Worm (Caenorhabditis elegans) whole organism, early embryonic: ENCODE measurements around the gene aff-1.

Source experiments
- B0310.2 ChIP-seq: sonication (generic microtip); optimal IDR thresholded peaks from 2 replicates; lab custom pipeline; 2016; ENCODE audit warnings: mild to moderate bottlenecking, missing genetic modification characterization, missing compliant biosample characterization
- F13C5.2 ChIP-seq: sonication (generic microtip); optimal IDR thresholded peaks from 2 replicates; lab custom pipeline; 2017; ENCODE audit warnings: mild to moderate bottlenecking, missing genetic modification characterization, inconsistent platforms, missing compliant biosample characterization
- aly-1 ChIP-seq: sonication (generic microtip); optimal IDR thresholded peaks from 2 replicates; lab custom pipeline; 2016; ENCODE audit warnings: missing genetic modification characterization, missing compliant biosample characterization
- ama-1 ChIP-seq: fragments of 150-350 bp; optimal IDR thresholded peaks from 2 replicates; lab custom pipeline; 2014
- ceh-13 ChIP-seq: fragments of 200-800 bp; sonication (Bioruptor generic); optimal IDR thresholded peaks from 2 replicates; lab custom pipeline; 2018; ENCODE audit warnings: mild to moderate bottlenecking, missing genetic modification characterization, missing compliant biosample characterization
- ceh-36 ChIP-seq: sonication (generic microtip); optimal IDR thresholded peaks from 2 replicates; lab custom pipeline; 2016; ENCODE audit warnings: missing genetic modification characterization, inconsistent platforms, missing compliant biosample characterization
- ets-7 ChIP-seq: sonication (generic microtip); optimal IDR thresholded peaks from 2 replicates; lab custom pipeline; 2016; ENCODE audit warnings: missing genotype, missing genetic modification characterization, missing compliant biosample characterization
- flt-1 ChIP-seq: fragments of 200-800 bp; sonication (Bioruptor generic); IDR thresholded peaks from 2 replicates; pipeline ENCODE4 v1.3.6; 2022; ENCODE audit warnings: missing genetic modification characterization, missing compliant biosample characterization
- hmbx-1 ChIP-seq: sonication (generic microtip); optimal IDR thresholded peaks from 2 replicates; lab custom pipeline; 2016; ENCODE audit warnings: mild to moderate bottlenecking, missing genetic modification characterization, missing compliant biosample characterization
- hmg-4 ChIP-seq: fragments of 200-800 bp; sonication (Bioruptor generic); optimal IDR thresholded peaks from 2 replicates; lab custom pipeline; 2018; ENCODE audit warnings: mild to moderate bottlenecking, missing genetic modification characterization, missing compliant biosample characterization
- hnd-1 ChIP-seq: sonication (generic microtip); optimal IDR thresholded peaks from 2 replicates; lab custom pipeline; 2016; ENCODE audit warnings: missing genetic modification characterization, missing compliant biosample characterization
- pes-1 ChIP-seq: fragments of 200-800 bp; sonication (Bioruptor generic); IDR thresholded peaks from 2 replicates; pipeline ENCODE4 v1.3.6; 2022; ENCODE audit warnings: missing genetic modification reagents, missing genetic modification characterization, missing compliant biosample characterization
- scrt-1 ChIP-seq: fragments of 200-800 bp; sonication (Bioruptor generic); IDR thresholded peaks from 2 replicates; pipeline ENCODE4 v1.3.6; 2022; ENCODE audit warnings: missing genetic modification characterization, missing compliant biosample characterization
- sea-1 ChIP-seq: fragments of 200-800 bp; sonication (Bioruptor generic); conservative IDR thresholded peaks from 2 replicates; pipeline ENCODE4 v1.3.6; 2022; ENCODE audit warnings: missing genetic modification characterization, missing compliant biosample characterization
- tbx-11 ChIP-seq: fragments of 200-800 bp; sonication (Bioruptor generic); IDR thresholded peaks from 2 replicates; pipeline ENCODE4 v1.3.6; 2022; ENCODE audit warnings: missing genetic modification characterization, missing compliant biosample characterization
- tbx-37 ChIP-seq: fragments of 200-800 bp; sonication (Bioruptor generic); conservative IDR thresholded peaks from 2 replicates; pipeline ENCODE4 v1.3.6; 2022; ENCODE audit warnings: missing genetic modification reagents, missing genetic modification characterization, missing compliant biosample characterization
- tra-4 ChIP-seq: sonication (generic microtip); optimal IDR thresholded peaks from 2 replicates; lab custom pipeline; 2017; ENCODE audit warnings: missing genetic modification characterization, missing compliant biosample characterization

The aff-1 gene

ce11 chrII:6880067-6880466 lies 16.5 kb upstream of the aff-1 start, which contains the start of gene C44B7.7:
TSS of gene C44B7.7 (minus strand) at chrII:6880167.
- TF ChIP-seq pes-1 (GFP tag; lab: Robert Waterston, UW), result no peak
- TF ChIP-seq ceh-13 (GFP tag; lab: Kevin White, UChicago), result no peak
- TF ChIP-seq tbx-11 (GFP tag; lab: Robert Waterston, UW), result no peak
- TF ChIP-seq ets-7 (tag; lab: Kevin White, UChicago), result no peak
- no peak for TF ChIP-seq ama-1 (lab: Kevin White, UChicago)
- no peak for TF ChIP-seq hnd-1
- no peak for TF ChIP-seq tra-4 (tag; lab: Kevin White, UChicago)
- TF ChIP-seq F13C5.2, result no peak
- no peak for TF ChIP-seq scrt-1 (GFP tag; lab: Robert Waterston, UW)
- no peak for TF ChIP-seq B0310.2 (tag; lab: Kevin White, UChicago)
- TF ChIP-seq ceh-36 (tag; lab: Kevin White, UChicago), result no peak
- no peak for TF ChIP-seq tbx-37 (GFP tag; lab: Robert Waterston, UW)
- TF ChIP-seq hmbx-1 (tag; lab: Kevin White, UChicago), result no peak
- no peak for TF ChIP-seq aly-1 (tag; lab: Kevin White, UChicago)
- no peak for TF ChIP-seq flt-1 (GFP tag; lab: Robert Waterston, UW)
- no peak for TF ChIP-seq hmg-4 (GFP tag; lab: Kevin White, UChicago)
- no peak for TF ChIP-seq sea-1

- no peak for TF ChIP-seq hnd-1
- no peak for TF ChIP-seq aly-1 (tag; lab: Kevin White, UChicago)
- TF ChIP-seq sea-1, result no peak
- TF ChIP-seq hmg-4 (GFP tag; lab: Kevin White, UChicago), result no peak
- TF ChIP-seq ets-7 (tag; lab: Kevin White, UChicago), result no peak
- TF ChIP-seq ama-1 (lab: Kevin White, UChicago), result no peak
- no peak for TF ChIP-seq flt-1 (GFP tag; lab: Robert Waterston, UW)
- no peak for TF ChIP-seq tbx-11 (GFP tag; lab: Robert Waterston, UW)
- TF ChIP-seq scrt-1 (GFP tag; lab: Robert Waterston, UW), result no peak
- no peak for TF ChIP-seq B0310.2 (tag; lab: Kevin White, UChicago)
These were observed 14.3 kb upstream of the aff-1 start for ce11 chrII:6877881-6878280.

- TF ChIP-seq hmg-4 (GFP tag; lab: Kevin White, UChicago), result no peak
- TF ChIP-seq tbx-11 (GFP tag; lab: Robert Waterston, UW), result no peak
- no peak for TF ChIP-seq flt-1 (GFP tag; lab: Robert Waterston, UW)
- no peak for TF ChIP-seq B0310.2 (tag; lab: Kevin White, UChicago)
- TF ChIP-seq F13C5.2, result no peak
- no peak for TF ChIP-seq ets-7 (tag; lab: Kevin White, UChicago)
- TF ChIP-seq ama-1 (lab: Kevin White, UChicago), result no peak
These were observed 13.4 kb upstream of the aff-1 start, which contains the start of gene slc-36.5 for ce11 chrII:6876957-6877356. TSS of gene slc-36.5 (minus strand) at chrII:6877057.

ce11 chrII:6872493-6872892 lies 8.9 kb upstream of the aff-1 start, which contains the start of gene C44B7.5:
TSS of gene C44B7.5 (minus strand) at chrII:6872593.
- TF ChIP-seq ceh-36 (tag; lab: Kevin White, UChicago) (no peak), sea-1 (no peak), ets-7 (tag; lab: Kevin White, UChicago) (no peak), F13C5.2 (no peak), B0310.2 (tag; lab: Kevin White, UChicago) (no peak), ceh-13 (GFP tag; lab: Kevin White, UChicago) (no peak), flt-1 (GFP tag; lab: Robert Waterston, UW) (no peak), pes-1 (GFP tag; lab: Robert Waterston, UW) (no peak), hmg-4 (GFP tag; lab: Kevin White, UChicago) (no peak), hnd-1 (no peak), aly-1 (tag; lab: Kevin White, UChicago) (no peak), tra-4 (tag; lab: Kevin White, UChicago) (no peak), ama-1 (lab: Kevin White, UChicago) (no peak), scrt-1 (GFP tag; lab: Robert Waterston, UW) (no peak), tbx-11 (GFP tag; lab: Robert Waterston, UW) (no peak), tbx-37 (GFP tag; lab: Robert Waterston, UW) (no peak)

- TF ChIP-seq B0310.2 (tag; lab: Kevin White, UChicago), result no peak
- TF ChIP-seq pes-1 (GFP tag; lab: Robert Waterston, UW), result no peak
- no peak for TF ChIP-seq tbx-11 (GFP tag; lab: Robert Waterston, UW)
- no peak for TF ChIP-seq F13C5.2
- no peak for TF ChIP-seq flt-1 (GFP tag; lab: Robert Waterston, UW)
- no peak for TF ChIP-seq tbx-37 (GFP tag; lab: Robert Waterston, UW)
- TF ChIP-seq ets-7 (tag; lab: Kevin White, UChicago), result no peak
- TF ChIP-seq tra-4 (tag; lab: Kevin White, UChicago), result no peak
- TF ChIP-seq ceh-36 (tag; lab: Kevin White, UChicago), result no peak
- TF ChIP-seq scrt-1 (GFP tag; lab: Robert Waterston, UW), result no peak
- no peak for TF ChIP-seq ama-1 (lab: Kevin White, UChicago)
- no peak for TF ChIP-seq hmg-4 (GFP tag; lab: Kevin White, UChicago)
- TF ChIP-seq ceh-13 (GFP tag; lab: Kevin White, UChicago), result no peak
- no peak for TF ChIP-seq sea-1
- no peak for TF ChIP-seq aly-1 (tag; lab: Kevin White, UChicago)
These were observed 7.3 kb upstream of the aff-1 start, which contains the start of gene clhm-1 for ce11 chrII:6870803-6871202. TSS of gene clhm-1 (minus strand) at chrII:6871009.

- TF ChIP-seq hmg-4 (GFP tag; lab: Kevin White, UChicago) (no peak), B0310.2 (tag; lab: Kevin White, UChicago) (no peak), hnd-1 (no peak), tbx-11 (GFP tag; lab: Robert Waterston, UW) (no peak), tbx-37 (GFP tag; lab: Robert Waterston, UW) (no peak), scrt-1 (GFP tag; lab: Robert Waterston, UW) (no peak), ceh-13 (GFP tag; lab: Kevin White, UChicago) (no peak), ceh-36 (tag; lab: Kevin White, UChicago) (no peak), aly-1 (tag; lab: Kevin White, UChicago) (no peak), hmbx-1 (tag; lab: Kevin White, UChicago) (no peak)
These were observed 3.5 kb downstream of the aff-1 start for ce11 chrII:6860043-6860442.

ce11 chrII:6858835-6859234 lies 4.7 kb downstream of the aff-1 start:
- TF ChIP-seq sea-1, result no peak
- 0 out of 2 replicates have a peak, but pooled peaks have one; percentile 59 for TF ChIP-seq scrt-1 (GFP tag; lab: Robert Waterston, UW)
- no peak for TF ChIP-seq flt-1 (GFP tag; lab: Robert Waterston, UW)
- TF ChIP-seq ceh-13 (GFP tag; lab: Kevin White, UChicago), result no peak
- peak; percentile 10 for TF ChIP-seq hnd-1
- TF ChIP-seq B0310.2 (tag; lab: Kevin White, UChicago), result no peak
- no peak for TF ChIP-seq hmbx-1 (tag; lab: Kevin White, UChicago)
- no peak for TF ChIP-seq aly-1 (tag; lab: Kevin White, UChicago)
- no peak for TF ChIP-seq tbx-11 (GFP tag; lab: Robert Waterston, UW)
- peak; percentile 27 for TF ChIP-seq F13C5.2
- TF ChIP-seq ama-1 (lab: Kevin White, UChicago), result no peak
- TF ChIP-seq tbx-37 (GFP tag; lab: Robert Waterston, UW), result no peak
- TF ChIP-seq tra-4 (tag; lab: Kevin White, UChicago), result no peak
- TF ChIP-seq hmg-4 (GFP tag; lab: Kevin White, UChicago), result peak; percentile 63
- no peak; the same call in 1 of the 2 replicates for TF ChIP-seq pes-1 (GFP tag; lab: Robert Waterston, UW)
- no peak for TF ChIP-seq ets-7 (tag; lab: Kevin White, UChicago)
- peak; percentile 38 for TF ChIP-seq ceh-36 (tag; lab: Kevin White, UChicago)
